Worm (Caenorhabditis elegans): ENCODE measurements around the gene F10E7.9.
"Not testable (repeated sequence)": the region's sequence is repeated elsewhere in the genome, so short reads cannot be mapped to it uniquely, and the experiment has no call there.

The F10E7.9 gene

ce11 chrII:7095970-7096369 is 13.9 kb downstream of the F10E7.9 start:
- TF ChIP-seq W03F9.2 (tag; optimal IDR thresholded peaks at IDR 0.05), result no peak
- TF ChIP-seq dao-5 (tag; optimal IDR thresholded peaks at IDR 0.05), result no peak
- no peak for TF ChIP-seq him-1 (tag; optimal IDR thresholded peaks at IDR 0.05)

ce11 chrII:7093339-7093821 is 16.5 kb downstream of the F10E7.9 start, which contains the start of gene T02G5.3:
Gene T02G5.3, plus strand, starts transcription at chrII:7093389.
- no peak for TF ChIP-seq W03F9.2 (tag; optimal IDR thresholded peaks at IDR 0.05)
- TF ChIP-seq him-1 (tag; optimal IDR thresholded peaks at IDR 0.05), result no peak
- no peak for TF ChIP-seq dao-5 (tag; optimal IDR thresholded peaks at IDR 0.05)

ce11 chrII:7090852-7091251 is 19.0 kb downstream of the F10E7.9 start:
- TF ChIP-seq dao-5 (tag; optimal IDR thresholded peaks at IDR 0.05) (no peak), W03F9.2 (tag; optimal IDR thresholded peaks at IDR 0.05) (no peak), him-1 (tag; optimal IDR thresholded peaks at IDR 0.05) (no peak)

DNA sequence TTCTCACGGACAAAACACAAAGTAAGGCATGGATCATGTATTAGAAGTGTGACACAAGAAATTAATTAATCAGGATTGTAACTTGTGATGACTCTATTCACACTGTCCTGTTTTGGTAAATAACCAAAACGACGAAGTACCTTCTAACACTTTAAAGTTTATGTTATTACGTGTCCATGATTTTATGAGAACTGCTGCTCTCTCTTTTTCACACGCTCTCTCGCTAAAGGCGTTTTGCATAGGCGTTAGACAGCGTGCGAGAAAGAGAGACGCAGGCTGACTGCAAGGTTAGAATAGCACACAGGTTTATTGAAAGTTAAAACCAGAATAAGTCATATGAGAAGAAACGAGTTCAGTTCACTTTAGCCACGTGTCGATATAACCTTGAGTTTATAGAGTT is 19.8 kb downstream of the F10E7.9 start:
- no peak for TF ChIP-seq dao-5 (tag; optimal IDR thresholded peaks at IDR 0.05)
- TF ChIP-seq W03F9.2 (tag; optimal IDR thresholded peaks at IDR 0.05), result no peak

ce11 chrII:7084021-7084420 is 25.8 kb downstream of the F10E7.9 start, which contains the start of the genes T02G5.14 and T02G5.15:
Gene T02G5.14, plus strand, starts transcription at chrII:7084321.
Gene T02G5.15, plus strand, starts transcription at chrII:7084321.
- TF ChIP-seq W03F9.2, him-1, dao-5 (tag; optimal IDR thresholded peaks at IDR 0.05): not testable (repeated sequence)

DNA sequence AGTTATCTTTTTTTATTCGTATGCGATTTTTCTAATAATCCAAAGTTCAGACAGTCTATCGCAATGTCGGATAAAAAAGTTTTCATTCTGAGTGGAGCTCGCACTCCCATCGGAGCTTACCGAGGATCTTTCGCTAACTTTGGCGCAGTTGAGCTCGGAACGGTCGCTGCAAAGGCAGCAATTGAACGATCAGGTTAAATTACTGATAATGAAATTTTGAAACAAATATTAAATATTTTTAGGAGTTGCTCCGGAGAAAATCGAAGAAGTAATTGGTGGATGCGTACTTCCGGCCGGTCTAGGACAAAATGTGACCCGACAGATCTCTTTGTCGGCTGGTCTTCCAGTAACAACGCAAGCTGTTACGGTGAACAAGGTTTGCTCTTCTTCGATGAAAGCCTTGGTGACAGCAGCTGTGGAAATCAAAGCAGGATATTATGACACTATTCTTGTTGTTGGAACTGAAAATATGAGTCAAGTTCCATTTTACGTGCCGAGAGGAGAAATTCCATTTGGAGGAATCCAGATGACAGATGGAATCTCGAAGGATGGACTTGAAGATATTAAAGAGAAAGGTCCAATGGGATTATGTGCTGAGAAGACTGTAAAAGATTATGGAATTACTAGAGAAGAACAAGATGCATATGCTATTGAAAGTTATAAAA is 34.2 kb downstream of the F10E7.9 start, which contains the start of gene T02G5.7:
Gene T02G5.7 (plus strand): TSS at position 51 of the 665 bp plus-strand sequence.
- TF ChIP-seq him-1 (tag; optimal IDR thresholded peaks at IDR 0.05) (no peak), W03F9.2 (tag; optimal IDR thresholded peaks at IDR 0.05) (no peak), dao-5 (tag; optimal IDR thresholded peaks at IDR 0.05) (no peak)

- no peak for TF ChIP-seq dao-5 (tag; optimal IDR thresholded peaks at IDR 0.05)
- no peak for TF ChIP-seq him-1 (tag; optimal IDR thresholded peaks at IDR 0.05)
- TF ChIP-seq W03F9.2 (tag; optimal IDR thresholded peaks at IDR 0.05), result no peak
Observed at ce11 chrII:7073537-7073913, 36.3 kb downstream of the F10E7.9 start, which contains the start of gene kat-1. Gene kat-1, plus strand, starts transcription at chrII:7073814.

- TF ChIP-seq him-1 (tag; optimal IDR thresholded peaks at IDR 0.05) (peak; percentile 11), W03F9.2 (tag; optimal IDR thresholded peaks at IDR 0.05) (peak; percentile 58), dao-5 (tag; optimal IDR thresholded peaks at IDR 0.05) (no peak)
Observed at ce11 chrII:7072590-7073536, 37.0 kb downstream of the F10E7.9 start.

DNA sequence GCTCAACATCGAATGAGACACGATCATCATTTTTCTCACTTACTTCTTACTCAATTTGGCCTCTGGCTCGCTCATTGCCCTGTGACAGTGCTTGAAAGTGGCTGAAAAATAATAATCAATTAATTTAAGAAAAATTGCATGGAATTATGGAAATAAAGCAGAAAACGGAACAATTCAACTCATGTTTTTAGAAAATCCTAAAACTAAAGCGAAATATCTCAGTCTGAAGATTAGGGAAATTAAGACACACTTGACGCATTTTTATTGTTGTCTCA is 37.6 kb downstream of the F10E7.9 start, which contains the start of gene kars-1:
Gene kars-1 (minus strand): TSS at position 101 of the 275 bp plus-strand sequence.
- TF ChIP-seq dao-5 (tag; optimal IDR thresholded peaks at IDR 0.05), result no peak
- no peak for TF ChIP-seq W03F9.2 (tag; optimal IDR thresholded peaks at IDR 0.05)
- TF ChIP-seq him-1 (tag; optimal IDR thresholded peaks at IDR 0.05), result no peak

DNA sequence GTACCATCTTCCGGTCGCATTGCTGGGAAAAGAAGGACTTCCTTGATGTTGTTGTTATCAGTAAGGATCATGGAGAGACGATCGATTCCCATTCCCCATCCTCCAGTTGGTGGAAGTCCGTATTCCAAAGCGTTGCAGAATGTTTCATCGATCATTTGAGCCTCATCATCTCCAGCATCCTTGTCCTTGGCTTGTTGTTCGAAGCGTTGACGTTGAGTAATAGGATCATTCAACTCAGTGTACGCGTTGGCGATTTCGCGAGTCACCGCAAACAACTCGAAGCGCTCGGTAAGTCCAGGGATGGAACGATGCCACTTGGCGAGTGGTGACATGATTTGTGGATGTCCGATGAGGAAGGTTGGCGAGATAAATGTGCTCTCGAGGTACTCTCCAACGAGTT is 39.4 kb downstream of the F10E7.9 start:
- TF ChIP-seq dao-5 (tag; optimal IDR thresholded peaks at IDR 0.05) (no peak), W03F9.2 (tag; optimal IDR thresholded peaks at IDR 0.05) (no peak), him-1 (tag; optimal IDR thresholded peaks at IDR 0.05) (no peak)

- TF ChIP-seq dao-5 (tag; optimal IDR thresholded peaks at IDR 0.05) (no peak), him-1 (tag; optimal IDR thresholded peaks at IDR 0.05) (no peak), W03F9.2 (tag; optimal IDR thresholded peaks at IDR 0.05) (no peak)
Observed at ce11 chrII:7069866-7070265, 40.0 kb downstream of the F10E7.9 start, which contains the start of gene him-14. Gene him-14, minus strand, starts transcription at chrII:7069966.

DNA sequence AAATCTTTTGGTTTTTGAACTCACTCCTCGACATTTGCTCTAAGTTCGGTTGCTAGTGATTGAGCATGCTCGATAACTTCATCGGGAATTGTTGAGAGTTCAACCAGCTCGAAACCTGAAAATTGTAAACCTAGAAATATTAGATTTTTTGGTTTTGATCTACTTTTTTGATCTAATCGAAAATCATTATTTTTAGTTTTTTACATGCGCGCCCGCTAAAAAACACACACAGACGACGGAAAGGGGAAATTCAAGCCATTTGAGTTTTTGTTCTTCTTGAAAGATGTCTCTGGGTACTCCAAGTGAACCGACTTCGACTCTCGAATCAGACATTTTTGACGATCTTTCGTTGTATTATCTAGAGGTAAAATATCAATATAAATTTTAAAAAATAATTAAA is 44.5 kb downstream of the F10E7.9 start, which contains the start of gene nos-2:
Gene nos-2 (plus strand): TSS at position 228 of the 400 bp plus-strand sequence.
- no peak for TF ChIP-seq dao-5 (tag; optimal IDR thresholded peaks at IDR 0.05)

DNA sequence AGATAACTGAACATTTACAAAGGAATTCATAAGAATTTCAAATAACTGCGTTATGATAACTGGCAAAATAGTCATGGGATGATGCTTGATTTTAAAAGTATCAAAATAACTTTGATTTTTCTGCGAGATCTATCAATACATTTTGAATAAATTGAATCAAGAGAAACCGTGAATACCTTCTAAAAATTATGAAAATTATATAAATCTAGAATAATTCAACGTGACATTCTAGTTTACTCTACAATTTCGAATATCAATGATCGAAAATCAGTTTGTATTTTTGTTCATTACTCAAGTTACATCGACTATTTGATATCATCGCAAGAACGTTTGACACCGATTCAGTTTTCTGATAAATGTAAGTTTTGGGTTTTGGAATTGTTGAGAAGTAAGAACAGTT is 48.1 kb downstream of the F10E7.9 start, which contains the start of gene acs-6:
Gene acs-6 (plus strand): TSS at position 301 of the 400 bp plus-strand sequence.
- TF ChIP-seq dao-5 (tag; optimal IDR thresholded peaks at IDR 0.05) (no peak), W03F9.2 (tag; optimal IDR thresholded peaks at IDR 0.05) (no peak), him-1 (tag; optimal IDR thresholded peaks at IDR 0.05) (no peak)

DNA sequence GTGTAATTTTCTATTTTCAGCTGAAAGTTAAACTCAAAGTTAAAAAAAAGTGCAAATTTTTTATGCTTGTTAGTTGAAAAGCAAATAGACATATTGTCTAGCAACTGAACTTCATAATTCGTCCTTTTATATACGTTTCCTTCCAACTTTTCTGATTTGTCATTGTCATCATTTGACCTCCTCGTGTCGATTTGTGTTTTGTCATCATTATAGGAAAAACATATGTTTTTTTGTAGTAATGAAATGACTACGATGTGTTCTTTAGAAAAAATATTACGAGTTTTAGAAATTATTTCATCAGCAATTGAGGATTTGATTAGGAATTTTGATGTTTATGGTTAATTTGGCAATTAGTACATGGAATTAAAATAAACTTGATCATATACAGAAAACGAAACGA is 49.1 kb downstream of the F10E7.9 start:
- TF ChIP-seq him-1 (tag; optimal IDR thresholded peaks at IDR 0.05), result no peak
- no peak for TF ChIP-seq dao-5 (tag; optimal IDR thresholded peaks at IDR 0.05)
- TF ChIP-seq W03F9.2 (tag; optimal IDR thresholded peaks at IDR 0.05), result no peak
